Fruit fly (Drosophila melanogaster) whole organism, embryonic: Measurements from ENCODE around the gene CG3104.

Experiments used
- ATbp ChIP-seq: fragments of 200-800 bp; sonication (Bioruptor generic); optimal IDR thresholded peaks from 2 replicates; lab custom pipeline; 2017; ENCODE audit warnings: missing biosample characterization, mild to moderate bottlenecking, missing genetic modification characterization, missing genetic modification reagents
- CG1603 ChIP-seq: fragments of 200-800 bp; sonication (Bioruptor generic); optimal IDR thresholded peaks from 2 replicates; lab custom pipeline; 2019; ENCODE audit warnings: missing biosample characterization, mild to moderate bottlenecking, missing genetic modification characterization, moderate library complexity
- CG1832 ChIP-seq: fragments of 200-800 bp; sonication (Bioruptor generic); optimal IDR thresholded peaks from 2 replicates; lab custom pipeline; 2017; ENCODE audit warnings: missing biosample characterization, mild to moderate bottlenecking, missing genetic modification characterization, inconsistent platforms
- CG2875 ChIP-seq: fragments of 200-800 bp; sonication (Bioruptor generic); optimal IDR thresholded peaks from 2 replicates; lab custom pipeline; 2017; ENCODE audit warnings: missing biosample characterization, mild to moderate bottlenecking, missing genetic modification characterization, missing genetic modification reagents
- CG3163 ChIP-seq: fragments of 200-800 bp; sonication (Bioruptor generic); optimal IDR thresholded peaks from 3 replicates; lab custom pipeline; 2016; ENCODE audit warnings: missing biosample characterization, missing genetic modification characterization
- CG3838 ChIP-seq: fragments of 200-800 bp; sonication (Bioruptor generic); optimal IDR thresholded peaks from 3 replicates; lab custom pipeline; 2016; ENCODE audit warnings: missing biosample characterization, missing genetic modification characterization
- CG4360 ChIP-seq: fragments of 200-800 bp; sonication (Bioruptor generic); IDR thresholded peaks from 2 replicates; pipeline ENCODE4 v1.3.6; 2022; ENCODE audit warnings: missing biosample characterization, missing genetic modification characterization
- CG5180 ChIP-seq: fragments of 200-800 bp; sonication (Bioruptor generic); optimal IDR thresholded peaks from 3 replicates; lab custom pipeline; 2017; ENCODE audit warnings: missing biosample characterization, missing genetic modification characterization, mild to moderate bottlenecking, moderate library complexity, missing genetic modification reagents
- CG7271 ChIP-seq: fragments of 200-800 bp; sonication (Bioruptor generic); optimal IDR thresholded peaks from 2 replicates; lab custom pipeline; 2018; ENCODE audit warnings: missing biosample characterization, mild to moderate bottlenecking, missing genetic modification characterization, moderate library complexity
- CG7745 ChIP-seq: fragments of 200-800 bp; sonication (Bioruptor generic); optimal IDR thresholded peaks from 2 replicates; lab custom pipeline; 2018; ENCODE audit warnings: missing biosample characterization, mild to moderate bottlenecking, missing genetic modification characterization, moderate library complexity
- Camta ChIP-seq: fragments of 200-800 bp; sonication (Bioruptor generic); optimal IDR thresholded peaks from 2 replicates; lab custom pipeline; 2016; ENCODE audit warnings: missing biosample characterization, missing genetic modification characterization
- Dll ChIP-seq: fragments of 200-800 bp; sonication (Bioruptor generic); IDR thresholded peaks from 4 replicates; pipeline ENCODE4 v1.3.6; 2022; ENCODE audit warnings: missing biosample characterization, missing genetic modification characterization; ENCODE audit not compliant: partially characterized antibody
- Doc3 ChIP-seq: fragments of 200-800 bp; sonication (Bioruptor generic); IDR thresholded peaks from 3 replicates; pipeline ENCODE4 v1.3.6; 2022; ENCODE audit warnings: missing biosample characterization, missing genetic modification characterization; ENCODE audit not compliant: partially characterized antibody
- ERR ChIP-seq: fragments of 200-800 bp; sonication (Bioruptor generic); optimal IDR thresholded peaks from 2 replicates; lab custom pipeline; 2016; ENCODE audit warnings: missing biosample characterization, missing genetic modification characterization
- Elba2 ChIP-seq: fragments of 200-800 bp; sonication (Bioruptor generic); optimal IDR thresholded peaks from 3 replicates; lab custom pipeline; 2016; ENCODE audit warnings: missing biosample characterization, missing genetic modification characterization
- HmgZ ChIP-seq: fragments of 200-800 bp; sonication (Bioruptor generic); optimal IDR thresholded peaks from 2 replicates; lab custom pipeline; 2018; ENCODE audit warnings: missing biosample characterization, mild to moderate bottlenecking, missing genetic modification characterization
- Med ChIP-seq: fragments of 200-800 bp; sonication (Bioruptor generic); peaks from one replicate; lab custom pipeline; 2016; ENCODE audit warnings: missing biosample characterization, missing genetic modification characterization, mild to moderate bottlenecking, inconsistent platforms, moderate library complexity
- Trl ChIP-seq, 3 experiments: fragments of >200 bp in 2 of 3; fragments of 200-800 bp in 1 of 3; sonication (Bioruptor generic) in 1 of 3; optimal IDR thresholded peaks; 2 replicates in 1 of 3; 3 replicates in 2 of 3; lab custom pipeline; 2016 to 2017; ENCODE audit warnings: missing biosample characterization in 1 of 3, missing genetic modification characterization in 1 of 3
- Vsx1 ChIP-seq: fragments of 200-800 bp; sonication (Bioruptor generic); optimal IDR thresholded peaks from 2 replicates; lab custom pipeline; 2017; ENCODE audit warnings: missing biosample characterization, mild to moderate bottlenecking, missing genetic modification characterization, missing genetic modification reagents
- abd-A ChIP-seq: fragments of 200-800 bp; sonication (Bioruptor generic); optimal IDR thresholded peaks from 3 replicates; lab custom pipeline; 2019; ENCODE audit warnings: missing biosample characterization, mild to moderate bottlenecking, missing genetic modification characterization, moderate library complexity
- ato ChIP-seq: fragments of 200-800 bp; sonication (Bioruptor generic); IDR thresholded peaks from 2 replicates; pipeline ENCODE4 v1.3.6; 2022; ENCODE audit warnings: missing biosample characterization, missing genetic modification characterization; ENCODE audit not compliant: partially characterized antibody
- bsh ChIP-seq, 2 experiments: fragments of 200-800 bp; sonication (Bioruptor generic); optimal IDR thresholded peaks; 2 replicates each; lab custom pipeline; 2017 to 2018; ENCODE audit warnings: mild to moderate bottlenecking in 2 of 2, missing biosample characterization in 2 of 2, missing genetic modification characterization in 2 of 2, moderate library complexity in 1 of 2
- cad ChIP-seq: fragments of >200 bp; optimal IDR thresholded peaks from 2 replicates; lab custom pipeline; 2017; ENCODE audit warnings: missing biosample characterization, missing genetic modification characterization
- cg ChIP-seq: fragments of 200-800 bp; sonication (Bioruptor generic); optimal IDR thresholded peaks from 3 replicates; lab custom pipeline; 2019; ENCODE audit warnings: missing biosample characterization, mild to moderate bottlenecking, missing genetic modification characterization, moderate library complexity
- croc ChIP-seq: fragments of 200-800 bp; sonication (Bioruptor generic); conservative IDR thresholded peaks from 3 replicates; pipeline ENCODE4 v1.3.6; 2022; ENCODE audit warnings: missing biosample characterization, missing genetic modification characterization
- ewg ChIP-seq: fragments of 200-800 bp; sonication (Bioruptor generic); optimal IDR thresholded peaks from 3 replicates; lab custom pipeline; 2017; ENCODE audit warnings: mild to moderate bottlenecking, missing biosample characterization, missing genetic modification reagents, missing genetic modification characterization
- fu2 ChIP-seq: fragments of 200-800 bp; sonication (Bioruptor generic); optimal IDR thresholded peaks from 2 replicates; lab custom pipeline; 2016; ENCODE audit warnings: missing biosample characterization, missing genetic modification characterization
- gro ChIP-seq: fragments of 200-800 bp; sonication (Bioruptor generic); optimal IDR thresholded peaks from 2 replicates; lab custom pipeline; 2016; ENCODE audit warnings: missing biosample characterization, missing genetic modification characterization
- hkb ChIP-seq, 2 experiments: fragments of 200-800 bp in 1 of 2; fragments of >200 bp in 1 of 2; sonication (Bioruptor generic) in 1 of 2; IDR thresholded peaks in 1 of 2; optimal IDR thresholded peaks in 1 of 2; 2 replicates each; pipeline versions ENCODE4 v1.3.6 to Lab custom; 2017 to 2022; ENCODE audit warnings: missing biosample characterization in 1 of 2, missing genetic modification characterization in 1 of 2
- lbe ChIP-seq: fragments of 200-800 bp; sonication (Bioruptor generic); optimal IDR thresholded peaks from 2 replicates; lab custom pipeline; 2016; ENCODE audit warnings: missing biosample characterization, mild to moderate bottlenecking, missing genetic modification characterization
- lov ChIP-seq, 2 experiments: fragments of 200-800 bp in 1 of 2; fragments of >200 bp in 1 of 2; sonication (Bioruptor generic) in 1 of 2; IDR thresholded peaks in 1 of 2; optimal IDR thresholded peaks in 1 of 2; 2 replicates in 1 of 2; 3 replicates in 1 of 2; pipeline versions ENCODE4 v1.3.6 to Lab custom; 2017 to 2022; ENCODE audit warnings: missing biosample characterization in 1 of 2, missing genetic modification characterization in 1 of 2
- nerfin-1 ChIP-seq: fragments of 200-800 bp; sonication (Bioruptor generic); optimal IDR thresholded peaks from 3 replicates; lab custom pipeline; 2019; ENCODE audit warnings: missing biosample characterization, mild to moderate bottlenecking, missing genetic modification characterization, moderate library complexity
- nom ChIP-seq: fragments of 200-800 bp; sonication (Bioruptor generic); optimal IDR thresholded peaks from 2 replicates; lab custom pipeline; 2017; ENCODE audit warnings: missing biosample characterization, missing genetic modification characterization, mild to moderate bottlenecking, moderate library complexity, missing genetic modification reagents
- pita ChIP-seq: fragments of 200-800 bp; sonication (Bioruptor generic); optimal IDR thresholded peaks from 2 replicates; lab custom pipeline; 2017; ENCODE audit warnings: missing biosample characterization, mild to moderate bottlenecking, missing genetic modification characterization
- sd ChIP-seq: fragments of 200-800 bp; sonication (Bioruptor generic); optimal IDR thresholded peaks from 3 replicates; lab custom pipeline; 2018; ENCODE audit warnings: missing biosample characterization, mild to moderate bottlenecking, missing genetic modification characterization, moderate library complexity
- shn ChIP-seq: fragments of 200-800 bp; sonication (Bioruptor generic); optimal IDR thresholded peaks from 3 replicates; lab custom pipeline; 2016; ENCODE audit warnings: missing biosample characterization, missing genetic modification characterization
- sim ChIP-seq: fragments of 200-800 bp; sonication (Bioruptor generic); IDR thresholded peaks from 2 replicates; pipeline ENCODE4 v1.3.6; 2022; ENCODE audit warnings: missing biosample characterization, missing genetic modification characterization
- slbo ChIP-seq: fragments of 200-800 bp; sonication (Bioruptor generic); IDR thresholded peaks from 2 replicates; pipeline ENCODE4 v1.3.6; 2022; ENCODE audit warnings: missing biosample characterization, missing genetic modification characterization
- sqz ChIP-seq: fragments of 200-800 bp; sonication (Bioruptor generic); optimal IDR thresholded peaks from 3 replicates; lab custom pipeline; 2018; ENCODE audit warnings: missing biosample characterization, mild to moderate bottlenecking, missing genetic modification characterization
- unc-4 ChIP-seq: fragments of 200-800 bp; sonication (Bioruptor generic); IDR thresholded peaks from 2 replicates; pipeline ENCODE4 v1.3.6; 2022; ENCODE audit warnings: missing biosample characterization, missing genetic modification characterization; ENCODE audit not compliant: partially characterized antibody
- yki ChIP-seq: fragments of >200 bp; optimal IDR thresholded peaks from 3 replicates; lab custom pipeline; 2018

Gene CG3104

dm6 chr2L:2887760-2888600 is 32.4 kb upstream of the CG3104 start (continued):
- no peak for TF ChIP-seq shn (GFP tag; lab: Kevin White, UChicago)
- no peak for TF ChIP-seq pita
- no peak for TF ChIP-seq ERR (GFP tag; lab: Kevin White, UChicago)

DNA sequence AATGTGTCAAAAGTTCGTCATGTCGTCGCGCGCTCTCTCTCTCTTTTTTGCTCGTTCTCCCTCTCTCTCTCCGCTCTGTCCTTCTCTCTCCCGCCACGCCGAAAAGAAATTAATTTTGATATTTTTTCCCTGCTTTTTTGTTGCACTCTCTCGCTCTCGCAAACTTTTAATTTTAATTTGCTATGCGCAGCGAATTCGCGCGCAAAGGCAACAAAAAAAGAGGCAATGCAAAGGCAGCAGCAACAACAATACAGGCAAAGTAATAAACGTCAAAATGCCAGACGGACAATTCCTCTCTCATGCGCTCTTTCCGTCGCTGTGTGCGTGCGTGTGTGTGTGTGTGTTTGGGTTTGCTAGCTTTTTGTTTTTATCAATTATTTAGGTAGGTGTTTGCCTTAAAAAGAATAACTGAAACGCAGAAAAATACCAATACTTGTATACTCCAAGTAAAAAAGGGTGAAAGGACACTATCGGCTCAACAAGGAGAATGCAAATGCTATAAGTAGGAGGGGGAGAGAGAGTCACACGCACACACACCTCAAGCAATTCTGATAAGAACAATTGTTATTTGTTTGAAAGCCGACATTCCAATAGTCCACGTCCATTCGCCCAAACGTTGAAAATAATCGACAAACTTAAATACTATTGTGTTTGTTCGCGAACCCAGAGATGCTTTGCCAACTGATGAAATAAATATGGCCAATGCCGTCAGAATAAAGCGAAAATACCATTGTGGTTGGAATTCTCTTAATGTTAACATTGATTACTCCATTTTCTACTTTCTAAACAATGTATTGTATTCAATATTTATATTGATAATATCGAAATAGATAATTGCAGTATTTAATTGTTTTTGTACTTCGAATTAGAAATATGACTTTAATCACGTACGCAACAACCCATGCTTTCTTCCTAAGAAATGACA is 31.3 kb upstream of the CG3104 start:
- TF ChIP-seq Vsx1 (GFP tag; lab: Kevin White, UChicago) (no peak), CG7271 (tag; lab: Kevin White, UChicago) (no peak), hkb (optimal IDR thresholded peaks at IDR 0.05; lab: Kevin White, UChicago) (no peak), hkb (GFP tag; IDR thresholded peaks at IDR 0.05; lab: Robert Waterston, UW) (0 out of 2 replicates have a peak, but pooled peaks have one; percentile 34), abd-A (tag; lab: Kevin White, UChicago) (peak; percentile 77), ewg (GFP tag; lab: Kevin White, UChicago) (peak; percentile 48), lov (optimal IDR thresholded peaks at IDR 0.05; lab: Kevin White, UChicago) (no peak), lov (GFP tag; IDR thresholded peaks at IDR 0.05; lab: Robert Waterston, UW) (no peak), sqz (GFP tag; lab: Kevin White, UChicago) (peak; percentile 32), gro (GFP tag; lab: Kevin White, UChicago) (peak; percentile 13), CG3838 (GFP tag; lab: Kevin White, UChicago) (no peak), croc (GFP tag; lab: Robert Waterston, UW) (no peak), cad (GFP tag; lab: Kevin White, UChicago) (peak; percentile 35), Med (GFP tag; lab: Kevin White, UChicago) (peak; percentile 14), sd (tag; lab: Kevin White, UChicago) (peak; percentile 72), fu2 (GFP tag; lab: Kevin White, UChicago) (no peak), unc-4 (GFP tag; lab: Robert Waterston, UW) (0 out of 2 replicates have a peak, but pooled peaks have one; percentile 17), CG7745 (tag; lab: Kevin White, UChicago) (peak; percentile 99), pita (no peak), Elba2 (peak; percentile 73), nerfin-1 (tag; lab: Kevin White, UChicago) (peak; percentile 77), CG1603 (tag; lab: Kevin White, UChicago) (no peak), CG3163 (GFP tag; lab: Kevin White, UChicago) (peak; percentile 25), CG1832 (GFP tag; lab: Kevin White, UChicago) (peak; percentile 36), lbe (GFP tag; lab: Kevin White, UChicago) (peak; percentile 1), Doc3 (GFP tag; lab: Robert Waterston, UW) (0 out of 3 replicates have a peak, but pooled peaks have one; percentile 15), ATbp (GFP tag; lab: Kevin White, UChicago) (peak; percentile 5), HmgZ (peak; percentile 14), CG2875 (no peak), CG5180 (GFP tag; lab: Kevin White, UChicago) (peak; percentile 90), Camta (GFP tag; lab: Kevin White, UChicago) (no peak), slbo (GFP tag; lab: Robert Waterston, UW) (no peak), bsh (GFP tag; optimal IDR thresholded peaks at IDR 0.05; lab: Kevin White, UChicago) (peak in 1 of 2 experiments; percentile 29), Trl (optimal IDR thresholded peaks at IDR 0.05; lab: Kevin White, UChicago) (peak; percentile 94 to 99), Trl (GFP tag; optimal IDR thresholded peaks at IDR 0.05; lab: Kevin White, UChicago) (peak; percentile 48), sim (GFP tag; lab: Robert Waterston, UW) (0 out of 2 replicates have a peak, but pooled peaks have one; percentile 37), cg (peak; percentile 68), CG4360 (GFP tag; lab: Robert Waterston, UW) (peak; percentile 65), yki (lab: Kevin White, UChicago) (peak; percentile 31), Dll (GFP tag; lab: Robert Waterston, UW) (peak; percentile 38; the same call in 1 of the 4 replicates), ato (GFP tag; lab: Robert Waterston, UW) (no peak), nom (GFP tag; lab: Kevin White, UChicago) (peak; percentile 83)
